Worm (Caenorhabditis elegans) whole organism, L2 larva: ENCODE measurements around the gene fbxa-197.

ENCODE experiments used
- C34F6.9 ChIP-seq: fragments of 150-350 bp; optimal IDR thresholded peaks from 2 replicates; lab custom pipeline; 2014; ENCODE audit warnings: missing biosample characterization, missing genetic modification characterization
- F13H6.1 ChIP-seq: sonication (generic microtip); optimal IDR thresholded peaks from 2 replicates; lab custom pipeline; 2016; ENCODE audit warnings: missing genetic modification characterization, missing compliant biosample characterization
- R02D3.7 ChIP-seq: fragments of 150-350 bp; optimal IDR thresholded peaks from 2 replicates; lab custom pipeline; 2014; ENCODE audit warnings: missing biosample characterization, missing genetic modification characterization
- Y55F3AM.14 ChIP-seq: fragments of 200-800 bp; sonication (Bioruptor generic); optimal IDR thresholded peaks from 2 replicates; lab custom pipeline; 2018; ENCODE audit warnings: mild to moderate bottlenecking, missing genetic modification characterization, missing compliant biosample characterization
- ZK546.5 ChIP-seq: sonication (generic microtip); optimal IDR thresholded peaks from 2 replicates; lab custom pipeline; 2017; ENCODE audit warnings: missing biosample characterization, missing genetic modification characterization
- alr-1 ChIP-seq: fragments of 150-350 bp; optimal IDR thresholded peaks from 2 replicates; lab custom pipeline; 2014; ENCODE audit warnings: missing biosample characterization, missing genetic modification characterization
- aly-2 ChIP-seq: fragments of 150-350 bp; optimal IDR thresholded peaks from 2 replicates; lab custom pipeline; 2014; ENCODE audit warnings: missing biosample characterization, missing genetic modification characterization
- ama-1 ChIP-seq: fragments of 150-350 bp; optimal IDR thresholded peaks from 2 replicates; lab custom pipeline; 2018; ENCODE audit warnings: inconsistent platforms
- blmp-1 ChIP-seq: sonication (generic microtip); optimal IDR thresholded peaks from 2 replicates; lab custom pipeline; 2017; ENCODE audit warnings: missing genetic modification characterization, mild to moderate bottlenecking, missing compliant biosample characterization, antibody characterized with exemption, moderate library complexity; ENCODE audit not compliant: insufficient read depth
- ceh-16 ChIP-seq: fragments of 150-350 bp; optimal IDR thresholded peaks from 2 replicates; lab custom pipeline; 2014; ENCODE audit warnings: missing biosample characterization, missing genetic modification characterization
- ceh-82 ChIP-seq: fragments of 150-350 bp; optimal IDR thresholded peaks from 2 replicates; lab custom pipeline; 2014; ENCODE audit warnings: missing biosample characterization, missing genetic modification characterization
- crh-2 ChIP-seq: sonication (generic microtip); optimal IDR thresholded peaks from 2 replicates; lab custom pipeline; 2017; ENCODE audit warnings: missing biosample characterization, missing genetic modification characterization
- dmd-4 ChIP-seq: sonication (generic microtip); optimal IDR thresholded peaks from 2 replicates; lab custom pipeline; 2017; ENCODE audit warnings: missing biosample characterization, missing genetic modification characterization
- egl-27 ChIP-seq: sonication (generic microtip); optimal IDR thresholded peaks from 3 replicates; lab custom pipeline; 2017; ENCODE audit warnings: missing biosample characterization, missing genetic modification reagents, missing genetic modification characterization
- elt-1 ChIP-seq: fragments of 150-350 bp; optimal IDR thresholded peaks from 2 replicates; lab custom pipeline; 2014; ENCODE audit warnings: missing biosample characterization, missing genetic modification characterization
- elt-3 ChIP-seq: sonication (generic microtip); optimal IDR thresholded peaks from 2 replicates; lab custom pipeline; 2017; ENCODE audit warnings: missing biosample characterization, missing genetic modification characterization
- fos-1 ChIP-seq: fragments of 150-350 bp; optimal IDR thresholded peaks from 2 replicates; lab custom pipeline; 2014; ENCODE audit warnings: missing biosample characterization, missing genetic modification characterization
- gmeb-1 ChIP-seq: fragments of 150-350 bp; optimal IDR thresholded peaks from 2 replicates; lab custom pipeline; 2014; ENCODE audit warnings: missing biosample characterization, missing genetic modification characterization
- lin-11 ChIP-seq: fragments of 150-350 bp; sonication (generic microtip); optimal IDR thresholded peaks from 2 replicates; lab custom pipeline; 2014; ENCODE audit warnings: missing biosample characterization, missing genetic modification characterization, inconsistent platforms, mixed read lengths
- lin-13 ChIP-seq: fragments of 150-350 bp; optimal IDR thresholded peaks from 2 replicates; lab custom pipeline; 2014; ENCODE audit warnings: missing biosample characterization, missing genetic modification reagents, missing genetic modification characterization
- lin-39 ChIP-seq: fragments of 150-350 bp; optimal IDR thresholded peaks from 2 replicates; lab custom pipeline; 2014; ENCODE audit warnings: missing biosample characterization, missing genetic modification reagents, missing genetic modification characterization
- lsy-2 ChIP-seq, 2 experiments: fragments of 150-350 bp in 1 of 2; sonication (generic microtip) in 1 of 2; optimal IDR thresholded peaks; 2 replicates each; lab custom pipeline; 2014 to 2017; ENCODE audit warnings: missing biosample characterization in 2 of 2, missing genetic modification characterization in 2 of 2
- mab-5 ChIP-seq: fragments of 150-350 bp; optimal IDR thresholded peaks from 2 replicates; lab custom pipeline; 2014; ENCODE audit warnings: missing biosample characterization, missing genetic modification characterization
- mbf-1 ChIP-seq: sonication (generic microtip); optimal IDR thresholded peaks from 2 replicates; lab custom pipeline; 2017; ENCODE audit warnings: missing biosample characterization, missing genetic modification characterization
- mdl-1 ChIP-seq, 2 experiments: fragments of 150-350 bp in 1 of 2; sonication (generic microtip) in 1 of 2; optimal IDR thresholded peaks; 2 replicates each; lab custom pipeline; 2017; ENCODE audit warnings: missing biosample characterization in 2 of 2, missing genetic modification characterization in 2 of 2
- nhr-10 ChIP-seq: sonication (generic microtip); optimal IDR thresholded peaks from 2 replicates; lab custom pipeline; 2017; ENCODE audit warnings: missing biosample characterization, missing genetic modification characterization
- nhr-11 ChIP-seq: fragments of 150-350 bp; optimal IDR thresholded peaks from 2 replicates; lab custom pipeline; 2014; ENCODE audit warnings: missing biosample characterization, missing genetic modification characterization
- nhr-12 ChIP-seq: fragments of 150-350 bp; optimal IDR thresholded peaks from 2 replicates; lab custom pipeline; 2014; ENCODE audit warnings: missing biosample characterization, missing genetic modification characterization
- nhr-129 ChIP-seq: fragments of 150-350 bp; optimal IDR thresholded peaks from 2 replicates; lab custom pipeline; 2014; ENCODE audit warnings: missing biosample characterization, missing genetic modification characterization
- nhr-21 ChIP-seq: fragments of 150-350 bp; optimal IDR thresholded peaks from 2 replicates; lab custom pipeline; 2014; ENCODE audit warnings: missing biosample characterization, missing genetic modification characterization
- nhr-23 ChIP-seq: fragments of 150-350 bp; optimal IDR thresholded peaks from 2 replicates; lab custom pipeline; 2014; ENCODE audit warnings: missing biosample characterization, missing genetic modification reagents, missing genetic modification characterization
- nhr-237 ChIP-seq: fragments of 150-350 bp; optimal IDR thresholded peaks from 2 replicates; lab custom pipeline; 2014; ENCODE audit warnings: missing biosample characterization, missing genetic modification characterization
- nhr-25 ChIP-seq: fragments of 150-350 bp; sonication (generic microtip); optimal IDR thresholded peaks from 3 replicates; lab custom pipeline; 2014; ENCODE audit warnings: missing biosample characterization, missing genetic modification characterization
- nhr-6 ChIP-seq: fragments of 150-350 bp; optimal IDR thresholded peaks from 2 replicates; lab custom pipeline; 2014; ENCODE audit warnings: missing biosample characterization, missing genetic modification characterization
- nhr-77 ChIP-seq: fragments of 150-350 bp; optimal IDR thresholded peaks from 2 replicates; lab custom pipeline; 2014; ENCODE audit warnings: missing biosample characterization, missing genetic modification characterization
- peb-1 ChIP-seq: fragments of 150-350 bp; optimal IDR thresholded peaks from 2 replicates; lab custom pipeline; 2014; ENCODE audit warnings: missing biosample characterization, missing genetic modification characterization
- sem-4 ChIP-seq: fragments of 150-350 bp; optimal IDR thresholded peaks from 2 replicates; lab custom pipeline; 2014; ENCODE audit warnings: missing biosample characterization, missing genetic modification reagents, missing genetic modification characterization
- skn-1 ChIP-seq: sonication (generic microtip); optimal IDR thresholded peaks from 2 replicates; lab custom pipeline; 2017; ENCODE audit warnings: missing biosample characterization, missing genetic modification characterization
- sma-3 ChIP-seq: sonication (generic microtip); optimal IDR thresholded peaks from 2 replicates; lab custom pipeline; 2016; ENCODE audit warnings: missing genetic modification reagents, missing genetic modification characterization, missing compliant biosample characterization
- sma-9 ChIP-seq, 2 experiments: fragments of 150-350 bp in 1 of 2; sonication (generic microtip) in 1 of 2; optimal IDR thresholded peaks; 2 replicates each; lab custom pipeline; 2014 to 2016; ENCODE audit warnings: missing genetic modification characterization in 2 of 2, mild to moderate bottlenecking in 1 of 2, missing biosample characterization in 1 of 2, missing compliant biosample characterization in 1 of 2, missing genetic modification reagents in 1 of 2, moderate library complexity in 1 of 2
- snpc-4 ChIP-seq: fragments of 150-350 bp; optimal IDR thresholded peaks from 2 replicates; lab custom pipeline; 2014; ENCODE audit warnings: missing biosample characterization, missing genetic modification characterization
- unc-39 ChIP-seq: fragments of 150-350 bp; optimal IDR thresholded peaks from 2 replicates; lab custom pipeline; 2014; ENCODE audit warnings: missing biosample characterization, missing genetic modification characterization
- unc-55 ChIP-seq: fragments of 150-350 bp; sonication (generic microtip); optimal IDR thresholded peaks from 3 replicates; lab custom pipeline; 2014; ENCODE audit warnings: missing biosample characterization, missing genetic modification reagents, missing genetic modification characterization
- unc-62 ChIP-seq: fragments of 150-350 bp; optimal IDR thresholded peaks from 2 replicates; lab custom pipeline; 2014; ENCODE audit warnings: missing biosample characterization, missing genetic modification reagents, missing genetic modification characterization
- zag-1 ChIP-seq: fragments of 150-350 bp; optimal IDR thresholded peaks from 2 replicates; lab custom pipeline; 2014; ENCODE audit warnings: missing biosample characterization, missing genetic modification characterization
- ztf-1 ChIP-seq: fragments of 200-800 bp; sonication (Bioruptor generic); conservative IDR thresholded peaks from 2 replicates; pipeline ENCODE4 v1.3.6; 2022; ENCODE audit warnings: missing genetic modification characterization, missing compliant biosample characterization
- ztf-11 ChIP-seq: sonication (generic microtip); optimal IDR thresholded peaks from 2 replicates; lab custom pipeline; 2017; ENCODE audit warnings: missing biosample characterization, missing genetic modification characterization
- ztf-4 ChIP-seq: fragments of 150-350 bp; optimal IDR thresholded peaks from 2 replicates; lab custom pipeline; 2014; ENCODE audit warnings: missing biosample characterization, missing genetic modification characterization

Gene fbxa-197

DNA sequence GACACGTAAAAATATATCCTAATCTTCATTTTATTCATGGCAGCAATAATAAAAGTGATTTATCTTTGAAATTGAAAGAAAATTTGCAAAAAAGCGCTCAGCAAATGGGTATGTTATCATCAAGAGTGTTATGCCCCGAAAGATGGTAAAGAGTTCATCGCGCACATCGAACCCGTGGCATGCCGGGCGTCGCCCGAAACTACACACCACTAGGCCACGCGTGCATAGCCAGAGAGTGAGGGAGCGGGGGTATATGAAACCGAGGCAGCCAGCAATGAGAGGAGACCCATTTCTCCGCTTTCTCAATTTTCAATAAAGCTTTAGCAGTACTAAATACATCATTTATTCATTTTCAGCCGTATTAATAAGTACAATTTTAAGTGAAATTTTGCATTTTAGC is 6.3 kb downstream of the fbxa-197 start:
- TF ChIP-seq ama-1 (lab: Kevin White, UChicago) = no peak
- peak; percentile 80 for TF ChIP-seq lin-11 (tag; lab: Kevin White, UChicago)
- no peak for TF ChIP-seq aly-2 (tag; lab: Kevin White, UChicago)
- no peak for TF ChIP-seq ztf-11
- TF ChIP-seq nhr-25 (tag; lab: Kevin White, UChicago) = no peak
- TF ChIP-seq snpc-4 (tag; lab: Kevin White, UChicago) = peak; percentile 66
- peak; percentile 62 for TF ChIP-seq crh-2
- TF ChIP-seq lin-13 = peak; percentile 66
- TF ChIP-seq ceh-82 (tag; lab: Kevin White, UChicago) = peak; percentile 71
- TF ChIP-seq fos-1 (tag; lab: Kevin White, UChicago) = peak; percentile 65
- no peak for TF ChIP-seq mab-5 (tag; lab: Kevin White, UChicago)
- peak in 1 of 2 experiments; percentile 51 for TF ChIP-seq lsy-2 (tag; optimal IDR thresholded peaks at IDR 0.05; lab: Kevin White, UChicago)
- TF ChIP-seq dmd-4 (tag; lab: Kevin White, UChicago) = no peak
- TF ChIP-seq nhr-237 (tag; lab: Kevin White, UChicago) = peak; percentile 5
- TF ChIP-seq unc-62 (GFP tag; lab: Kevin White, UChicago) = no peak
- no peak for TF ChIP-seq lin-39
- TF ChIP-seq blmp-1 (tag; lab: Kevin White, UChicago) = peak; percentile 8
- peak; percentile 37 for TF ChIP-seq egl-27 (tag; lab: Kevin White, UChicago)
- peak; percentile 73 for TF ChIP-seq nhr-21 (tag; lab: Kevin White, UChicago)
- peak; percentile 90 for TF ChIP-seq Y55F3AM.14
- no peak for TF ChIP-seq zag-1 (tag; lab: Kevin White, UChicago)
- no peak for TF ChIP-seq elt-3
- TF ChIP-seq nhr-23 (tag; lab: Kevin White, UChicago) = no peak
- TF ChIP-seq mdl-1 (tag; optimal IDR thresholded peaks at IDR 0.05; lab: Kevin White, UChicago) = no peak
- no peak for TF ChIP-seq ztf-4 (tag; lab: Kevin White, UChicago)
- TF ChIP-seq skn-1 (tag; lab: Kevin White, UChicago) = no peak
- TF ChIP-seq elt-1 (tag; lab: Kevin White, UChicago) = no peak
- peak; percentile 83 for TF ChIP-seq nhr-129
- TF ChIP-seq mbf-1 (tag; lab: Kevin White, UChicago) = no peak
- TF ChIP-seq gmeb-1 = peak; percentile 68
- TF ChIP-seq nhr-6 = peak; percentile 29
- no peak for TF ChIP-seq ceh-16 (tag; lab: Kevin White, UChicago)
- TF ChIP-seq R02D3.7 (tag; lab: Kevin White, UChicago) = no peak
- TF ChIP-seq nhr-12 (tag; lab: Kevin White, UChicago) = no peak
- peak; percentile 70 for TF ChIP-seq F13H6.1 (tag; lab: Kevin White, UChicago)
- TF ChIP-seq C34F6.9 (tag; lab: Kevin White, UChicago) = peak; percentile 46
- no peak for TF ChIP-seq nhr-77 (tag; lab: Kevin White, UChicago)
- no peak for TF ChIP-seq sem-4 (tag; lab: Kevin White, UChicago)
- no peak for TF ChIP-seq ztf-1 (GFP tag; lab: Robert Waterston, UW)
- no peak for TF ChIP-seq unc-39 (tag; lab: Kevin White, UChicago)
- TF ChIP-seq ZK546.5 (tag; lab: Kevin White, UChicago) = no peak
- peak; percentile 85 for TF ChIP-seq sma-9 (GFP tag; optimal IDR thresholded peaks at IDR 0.05; lab: Kevin White, UChicago)
- no peak for TF ChIP-seq sma-9 (tag; optimal IDR thresholded peaks at IDR 0.05; lab: Kevin White, UChicago)
- peak; percentile 39 for TF ChIP-seq sma-3 (GFP tag; lab: Kevin White, UChicago)
- TF ChIP-seq nhr-10 (tag; lab: Kevin White, UChicago) = no peak
- TF ChIP-seq alr-1 (tag; lab: Kevin White, UChicago) = no peak
- TF ChIP-seq nhr-11 (tag; lab: Kevin White, UChicago) = no peak
- TF ChIP-seq unc-55 (GFP tag; lab: Kevin White, UChicago) = peak; percentile 78
- TF ChIP-seq peb-1 (tag; lab: Kevin White, UChicago) = no peak
